Worm (Caenorhabditis elegans): ENCODE measurements around the gene srx-43.
"Not testable (repeated sequence)": the region's sequence is repeated elsewhere in the genome, so short reads cannot be mapped to it uniquely, and the experiment has no call there.

srx-43 gene

ce11 chrV:16017671-16018070, at the start of gene srx-43:
Gene srx-43 (plus strand): TSS chrV:16017971.
- no peak for TF ChIP-seq unc-62 (GFP tag; optimal IDR thresholded peaks at IDR 0.05)

ce11 chrV:15969653-15970052, 48.1 kb upstream of the srx-43 start, which contains the start of gene F36G9.7:
Gene F36G9.7 (minus strand): TSS chrV:15969753.
- TF ChIP-seq unc-62 (GFP tag; optimal IDR thresholded peaks at IDR 0.05), result no peak

ce11 chrV:15970820-15971219, 47.0 kb upstream of the srx-43 start:
- no peak for TF ChIP-seq unc-62 (GFP tag; optimal IDR thresholded peaks at IDR 0.05)

- TF ChIP-seq unc-62 (GFP tag; optimal IDR thresholded peaks at IDR 0.05), result no peak
These were observed 45.3 kb upstream of the srx-43 start, which contains the start of gene sru-23 for ce11 chrV:15972484-15972883. Gene sru-23 (minus strand): TSS chrV:15972584.

ce11 chrV:15974836-15975235, 42.9 kb upstream of the srx-43 start, which contains the start of gene sru-22:
Gene sru-22 (minus strand): TSS chrV:15974936.
- TF ChIP-seq unc-62 (GFP tag; optimal IDR thresholded peaks at IDR 0.05), result no peak

ce11 chrV:15975845-15976244, 41.9 kb upstream of the srx-43 start, which contains the start of gene clec-232:
Gene clec-232 (plus strand): TSS chrV:15976145.
- TF ChIP-seq unc-62 (GFP tag; optimal IDR thresholded peaks at IDR 0.05), result no peak

- TF ChIP-seq unc-62 (GFP tag; optimal IDR thresholded peaks at IDR 0.05), result no peak
These were observed 39.5 kb upstream of the srx-43 start, which contains the start of gene oac-20 for ce11 chrV:15978232-15978764. Gene oac-20 (plus strand): TSS chrV:15978714.

DNA sequence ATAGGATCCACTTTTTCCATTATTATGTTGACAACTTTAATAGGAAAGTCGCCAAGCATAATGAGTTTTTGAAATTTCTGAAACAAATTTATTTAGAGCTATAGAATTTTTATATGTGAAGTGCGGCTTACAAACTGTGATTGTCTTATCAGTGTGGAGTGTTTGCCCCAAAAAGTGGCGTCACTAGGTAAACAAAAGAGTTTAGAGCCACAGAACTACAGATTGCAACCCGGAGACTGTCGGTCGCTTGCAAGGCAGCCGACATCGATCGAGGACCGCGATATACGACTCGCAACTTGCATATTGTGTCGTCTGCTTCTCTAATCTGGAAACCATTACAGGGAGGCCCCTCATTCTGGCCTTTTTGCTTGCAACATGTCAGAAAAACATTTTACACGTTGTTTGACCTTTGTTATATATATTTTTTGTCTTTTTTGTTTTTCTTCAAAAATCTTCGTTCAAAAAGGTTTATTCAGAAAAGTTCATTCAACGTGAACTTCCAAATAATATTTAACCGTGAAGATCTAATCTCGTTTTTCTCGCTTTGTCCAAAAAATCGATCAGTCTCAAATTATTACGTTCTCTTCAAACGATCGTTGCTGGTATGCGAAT, 34.9 kb upstream of the srx-43 start, which contains the start of the genes fbxa-99 and F36G9.13:
fbxa-99 (minus strand) TSS at position 122 of the 612 bp plus-strand sequence.
F36G9.13 (plus strand) TSS at position 562 of the 612 bp plus-strand sequence.
- TF ChIP-seq unc-62 (GFP tag; optimal IDR thresholded peaks at IDR 0.05), result no peak

ce11 chrV:15988074-15988473, 29.7 kb upstream of the srx-43 start, which contains the start of gene F36G9.15:
Gene F36G9.15 (minus strand): TSS chrV:15988174.
- TF ChIP-seq unc-62 (GFP tag; optimal IDR thresholded peaks at IDR 0.05), result no peak

DNA sequence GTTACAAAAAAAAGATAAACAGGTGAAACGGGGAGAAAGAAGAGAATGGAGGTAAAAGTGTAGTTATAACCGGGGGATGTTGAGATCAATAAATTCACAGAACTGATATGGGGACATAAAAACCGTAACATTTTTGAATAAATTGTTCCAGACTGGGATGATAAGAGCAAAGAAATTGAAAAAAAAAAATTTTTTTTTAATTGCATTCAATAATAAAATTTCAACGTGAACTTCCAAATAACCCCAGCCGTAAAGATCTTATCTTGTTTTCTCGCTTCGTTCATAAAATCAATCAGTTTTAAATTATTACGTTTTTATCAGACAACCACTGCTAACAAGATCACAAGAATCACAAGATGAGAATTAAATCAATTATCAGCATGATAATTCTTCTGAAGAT, 25.9 kb upstream of the srx-43 start, which contains the start of gene C06C6.7:
C06C6.7 (plus strand) TSS at position 301 of the 400 bp plus-strand sequence.
- not testable (repeated sequence) for TF ChIP-seq unc-62 (GFP tag; optimal IDR thresholded peaks at IDR 0.05)

- TF ChIP-seq unc-62 (GFP tag; optimal IDR thresholded peaks at IDR 0.05), result no peak
These were observed 21.1 kb upstream of the srx-43 start, which contains the start of the genes C06C6.9 and C06C6.8 for ce11 chrV:15996655-15997186. Gene C06C6.9 (minus strand): TSS chrV:15996755. Gene C06C6.8 (plus strand): TSS chrV:15997136.

ce11 chrV:16000433-16000832, 17.3 kb upstream of the srx-43 start, which contains the start of gene nhr-50:
Gene nhr-50 (minus strand): TSS chrV:16000631.
- TF ChIP-seq unc-62 (GFP tag; optimal IDR thresholded peaks at IDR 0.05), result no peak

DNA sequence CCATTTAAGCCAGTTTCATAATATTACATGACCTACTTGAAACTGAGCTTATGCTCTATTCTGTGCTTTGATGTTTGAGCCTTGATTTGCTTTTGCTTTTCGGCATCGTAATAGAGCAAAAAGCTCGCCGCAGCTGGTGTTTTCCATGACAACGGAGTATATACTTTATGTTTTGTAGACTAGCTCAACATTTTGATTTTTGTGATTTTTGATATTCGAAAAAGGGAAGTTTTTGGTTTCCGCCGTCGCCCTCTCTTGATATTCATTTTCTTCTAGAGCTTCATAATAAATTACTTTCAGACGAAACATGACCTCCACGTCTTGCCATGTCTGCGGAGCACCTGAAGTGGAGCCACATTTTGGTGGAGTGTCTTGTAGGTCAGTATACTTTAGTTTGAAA, 15.5 kb upstream of the srx-43 start, which contains the start of gene nhr-63:
nhr-63 (plus strand) TSS at position 301 of the 400 bp plus-strand sequence.
- no peak for TF ChIP-seq unc-62 (GFP tag; optimal IDR thresholded peaks at IDR 0.05)

ce11 chrV:16007505-16007904, 10.3 kb upstream of the srx-43 start, which contains the start of gene str-231:
Gene str-231 (minus strand): TSS chrV:16007605.
- TF ChIP-seq unc-62 (GFP tag; optimal IDR thresholded peaks at IDR 0.05), result no peak

DNA sequence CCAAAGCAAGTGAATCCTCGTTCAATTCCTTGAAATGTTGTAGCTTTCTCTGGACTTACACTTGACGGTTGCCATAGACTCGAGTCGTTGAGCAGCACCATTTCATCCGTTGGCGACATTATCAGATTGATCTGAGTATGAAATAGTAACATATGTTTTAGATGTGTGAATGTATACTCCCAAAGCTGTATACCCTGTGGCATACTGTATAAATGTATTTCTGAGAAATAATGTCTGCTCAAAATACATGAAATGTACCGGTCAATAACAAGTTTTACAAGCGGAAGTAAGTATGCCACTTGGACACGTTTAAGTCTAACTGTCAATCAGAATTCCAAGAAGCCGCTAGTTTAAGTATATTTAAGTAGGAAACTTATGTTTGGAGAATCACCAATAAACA, 8.2 kb upstream of the srx-43 start, which contains the start of gene str-233:
str-233 (minus strand) TSS at position 101 of the 400 bp plus-strand sequence.
- TF ChIP-seq unc-62 (GFP tag; optimal IDR thresholded peaks at IDR 0.05), result no peak

DNA sequence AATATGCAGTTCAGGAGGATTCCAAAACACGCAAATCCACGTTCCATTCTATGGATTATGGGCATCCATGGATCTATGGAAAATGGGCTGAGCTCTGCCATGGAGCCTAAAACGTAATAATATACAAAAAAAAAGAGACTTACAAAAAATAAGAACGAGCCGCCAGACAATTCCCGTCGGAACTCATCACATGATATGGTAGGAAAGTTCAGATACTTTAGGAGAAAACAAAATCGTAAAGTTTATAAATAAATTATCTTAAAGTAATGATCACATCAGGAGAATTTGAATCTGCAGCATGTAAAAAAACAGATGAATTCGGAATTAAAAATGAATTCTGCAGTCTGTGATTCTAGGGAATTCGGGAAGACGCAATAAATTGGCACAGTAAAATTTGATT, 2.1 kb upstream of the srx-43 start, which contains the start of gene str-232:
str-232 (minus strand) TSS at position 101 of the 400 bp plus-strand sequence.
- no peak for TF ChIP-seq unc-62 (GFP tag; optimal IDR thresholded peaks at IDR 0.05)

All from whole organism, dauer.